Fruit fly (Drosophila melanogaster) ovary, adult (tissue): ENCODE measurements around the gene CARPA.

Experiments
- CG17801 ChIP-seq: fragments of 200-800 bp; optimal IDR thresholded peaks from 2 replicates; lab custom pipeline; 2019; ENCODE audit warnings: missing biosample characterization, mild to moderate bottlenecking, missing genetic modification characterization, moderate library complexity; ENCODE audit not compliant: partially characterized antibody

CARPA gene

dm6 chrX:7888386-7889024 is 62.5 kb downstream of the CARPA start, which contains the start of gene Acat1:
TSS of gene Acat1 (minus strand) at chrX:7888785.
- peak; percentile 84 for TF ChIP-seq CG17801 (GFP tag; lab: Kevin White, UChicago)

dm6 chrX:7891596-7892538 is 65.9 kb downstream of the CARPA start, which contains the start of gene Nek2:
TSS of gene Nek2 (minus strand) at chrX:7891646.
- no peak for TF ChIP-seq CG17801 (GFP tag; lab: Kevin White, UChicago)
